Fruit fly (Drosophila melanogaster): Measurements from ENCODE around the gene Taf4.
A peak's percentile ranks its signal among the peaks of the same experiment; 100 is the strongest.

Gene Taf4

DNA sequence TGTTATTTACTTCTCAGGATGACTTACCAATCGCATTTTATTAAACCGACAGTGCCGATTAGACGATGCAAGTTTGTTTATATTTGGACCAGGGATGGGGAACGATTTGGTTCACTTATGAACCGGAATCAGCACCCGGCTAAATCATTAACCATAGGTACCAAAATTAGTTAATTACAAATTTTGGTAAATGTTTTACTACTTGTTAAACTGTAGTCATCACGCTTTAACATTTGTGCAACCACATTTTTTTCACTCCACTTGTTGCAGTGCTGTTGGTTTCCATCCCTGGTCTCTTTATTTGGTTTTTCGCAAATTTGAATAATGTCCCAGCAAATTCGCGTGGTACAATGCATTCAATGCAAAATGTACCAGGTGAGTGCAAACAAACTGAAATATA, 7.5 kb upstream of the Taf4 start, which contains the start of the genes IntS9 and CG43295 (continued):
- TF ChIP-seq bigmax (GFP tag; optimal IDR thresholded peaks at IDR 0.05), result no peak
- TF ChIP-seq CG17802 (tag; optimal IDR thresholded peaks at IDR 0.05), result peak; percentile 64
- TF ChIP-seq Mad (GFP tag; optimal IDR thresholded peaks at IDR 0.05), result peak; percentile 86
- TF ChIP-seq gce (GFP tag; IDR thresholded peaks at IDR 0.05), result peak; percentile 83
- TF ChIP-seq z (GFP tag; IDR thresholded peaks at IDR 0.05), result no peak
- peak; percentile 86 for TF ChIP-seq bab2 (GFP tag; optimal IDR thresholded peaks at IDR 0.05)
- TF ChIP-seq salm (tag; optimal IDR thresholded peaks at IDR 0.05), result no peak
- peak; percentile 80 for TF ChIP-seq tgo (GFP tag; IDR thresholded peaks at IDR 0.05)
- TF ChIP-seq Trl (optimal IDR thresholded peaks at IDR 0.05), result no peak
- peak; percentile 87 for TF ChIP-seq Trl (GFP tag; optimal IDR thresholded peaks at IDR 0.05)
- TF ChIP-seq HmgD (GFP tag; optimal IDR thresholded peaks at IDR 0.05), result peak; percentile 39
- TF ChIP-seq CkIIα-i1 (GFP tag; IDR thresholded peaks at IDR 0.05), result 0 out of 2 replicates have a peak, but pooled peaks have one; percentile 25
- peak; percentile 67; the same call in 2 of the 3 replicates for TF ChIP-seq CG2889 (GFP tag; IDR thresholded peaks at IDR 0.05)
- TF ChIP-seq CG7963 (GFP tag; IDR thresholded peaks at IDR 0.05; ENCODE audit: partially characterized antibody), result no peak
- peak; percentile 83 for TF ChIP-seq CG12942 (GFP tag; optimal IDR thresholded peaks at IDR 0.05)
- TF ChIP-seq Drgx (GFP tag; IDR thresholded peaks at IDR 0.05), result peak; percentile 84
- TF ChIP-seq disco-r (GFP tag; optimal IDR thresholded peaks at IDR 0.05), result peak; percentile 46
- TF ChIP-seq Hr51 (GFP tag; optimal IDR thresholded peaks at IDR 0.05), result peak in 1 of 2 experiments; percentile 75
- peak; percentile 83 for TF ChIP-seq CG14710 (tag; optimal IDR thresholded peaks at IDR 0.05)
- TF ChIP-seq Hey (tag; optimal IDR thresholded peaks at IDR 0.05), result no peak
- peak; percentile 47 for TF ChIP-seq CG8359 (GFP tag; optimal IDR thresholded peaks at IDR 0.05; ENCODE audit: borderline replicate concordance)
- TF ChIP-seq CG10366 (GFP tag; IDR thresholded peaks at IDR 0.05), result peak; percentile 79
- no peak for TF ChIP-seq CG42726 (GFP tag; IDR thresholded peaks at IDR 0.05; ENCODE audit: partially characterized antibody)
- peak; percentile 74 for TF ChIP-seq HmgZ (tag; optimal IDR thresholded peaks at IDR 0.05)
- TF ChIP-seq CG10565 (GFP tag; optimal IDR thresholded peaks at IDR 0.05), result peak; percentile 31
- peak; percentile 74 for TF ChIP-seq Abd-B (GFP tag; optimal IDR thresholded peaks at IDR 0.05)
- TF ChIP-seq CG3163 (GFP tag; optimal IDR thresholded peaks at IDR 0.05), result peak; percentile 73
- TF ChIP-seq chinmo (GFP tag; IDR thresholded peaks at IDR 0.05; ENCODE audit: partially characterized antibody), result 0 out of 4 replicates have a peak, but pooled peaks have one; percentile 32
- no peak for TF ChIP-seq CG15601 (tag; optimal IDR thresholded peaks at IDR 0.05)
- TF ChIP-seq pum (GFP tag; optimal IDR thresholded peaks at IDR 0.05), result peak; percentile 88
- TF ChIP-seq CG7556 (GFP tag; optimal IDR thresholded peaks at IDR 0.05), result no peak
- TF ChIP-seq CG7271 (tag; optimal IDR thresholded peaks at IDR 0.05), result peak; percentile 70
- TF ChIP-seq H2.0 (GFP tag; IDR thresholded peaks at IDR 0.05), result peak; percentile 84
- peak; percentile 63 for TF ChIP-seq ewg (GFP tag; optimal IDR thresholded peaks at IDR 0.05)
- peak; percentile 77 for TF ChIP-seq CG13624 (GFP tag; optimal IDR thresholded peaks at IDR 0.05)
- peak; percentile 79 for TF ChIP-seq ase (GFP tag; IDR thresholded peaks at IDR 0.05)
- TF ChIP-seq gfzf (GFP tag; optimal IDR thresholded peaks at IDR 0.05), result peak; percentile 6
- peak; percentile 85 for TF ChIP-seq Pdp1 (GFP tag; optimal IDR thresholded peaks at IDR 0.05)
- peak; percentile 89 for TF ChIP-seq HLH54F (GFP tag; optimal IDR thresholded peaks at IDR 0.05)
- no peak for TF ChIP-seq ftz-f1 (GFP tag; optimal IDR thresholded peaks at IDR 0.05)
- peak; percentile 75 for TF ChIP-seq fd96Cb (tag; optimal IDR thresholded peaks at IDR 0.05)
- TF ChIP-seq CG8944 (GFP tag; optimal IDR thresholded peaks at IDR 0.05), result peak; percentile 86
- peak; percentile 89 for TF ChIP-seq Antp (GFP tag; optimal IDR thresholded peaks at IDR 0.05)
- peak; percentile 64 for TF ChIP-seq kay (GFP tag; optimal IDR thresholded peaks at IDR 0.05)
- TF ChIP-seq dan (GFP tag; IDR thresholded peaks at IDR 0.05), result no peak; the same call in 1 of the 2 replicates
- peak; percentile 69 for TF ChIP-seq corto (GFP tag; optimal IDR thresholded peaks at IDR 0.05)
- peak; percentile 47 for TF ChIP-seq onecut (GFP tag; IDR thresholded peaks at IDR 0.05)
- TF ChIP-seq sens-2 (GFP tag; IDR thresholded peaks at IDR 0.05), result peak; percentile 77; the same call in 1 of the 2 replicates
- TF ChIP-seq Ptx1 (GFP tag; IDR thresholded peaks at IDR 0.05), result peak; percentile 88
- TF ChIP-seq CG11695 (GFP tag; IDR thresholded peaks at IDR 0.05), result peak; percentile 77
- peak; percentile 62 for TF ChIP-seq CG11247 (GFP tag; IDR thresholded peaks at IDR 0.05)

Data from whole organism, embryonic.